Worm (Caenorhabditis elegans): Measurements from ENCODE around the gene C30G7.2.
A peak's percentile ranks its signal among the peaks of the same experiment; 100 is the strongest.

Gene C30G7.2

DNA sequence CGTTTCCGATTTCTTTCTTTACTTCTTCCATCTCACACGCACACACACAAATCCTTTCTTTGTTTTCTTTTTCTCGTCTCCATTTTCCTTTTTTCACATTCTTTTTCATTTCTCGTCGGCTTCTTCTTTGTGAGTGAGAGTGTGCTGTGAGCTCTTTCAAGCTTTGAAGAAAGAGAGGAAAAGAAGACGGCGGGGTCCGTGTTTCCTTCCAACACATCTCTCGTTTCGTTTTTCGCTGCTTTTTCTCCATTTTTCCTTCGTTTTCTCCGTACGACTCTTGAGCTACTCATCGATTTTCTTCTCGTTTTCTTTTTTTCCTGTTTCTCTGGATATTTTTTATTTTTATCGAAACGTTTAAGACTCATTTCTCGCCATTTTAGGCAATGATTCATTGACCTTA, 6.5 kb upstream of the C30G7.2 start:
- peak; percentile 15 for TF ChIP-seq ces-1 (GFP tag; optimal IDR thresholded peaks at IDR 0.05)
- TF ChIP-seq lin-13 (tag; optimal IDR thresholded peaks at IDR 0.05) = no peak

DNA sequence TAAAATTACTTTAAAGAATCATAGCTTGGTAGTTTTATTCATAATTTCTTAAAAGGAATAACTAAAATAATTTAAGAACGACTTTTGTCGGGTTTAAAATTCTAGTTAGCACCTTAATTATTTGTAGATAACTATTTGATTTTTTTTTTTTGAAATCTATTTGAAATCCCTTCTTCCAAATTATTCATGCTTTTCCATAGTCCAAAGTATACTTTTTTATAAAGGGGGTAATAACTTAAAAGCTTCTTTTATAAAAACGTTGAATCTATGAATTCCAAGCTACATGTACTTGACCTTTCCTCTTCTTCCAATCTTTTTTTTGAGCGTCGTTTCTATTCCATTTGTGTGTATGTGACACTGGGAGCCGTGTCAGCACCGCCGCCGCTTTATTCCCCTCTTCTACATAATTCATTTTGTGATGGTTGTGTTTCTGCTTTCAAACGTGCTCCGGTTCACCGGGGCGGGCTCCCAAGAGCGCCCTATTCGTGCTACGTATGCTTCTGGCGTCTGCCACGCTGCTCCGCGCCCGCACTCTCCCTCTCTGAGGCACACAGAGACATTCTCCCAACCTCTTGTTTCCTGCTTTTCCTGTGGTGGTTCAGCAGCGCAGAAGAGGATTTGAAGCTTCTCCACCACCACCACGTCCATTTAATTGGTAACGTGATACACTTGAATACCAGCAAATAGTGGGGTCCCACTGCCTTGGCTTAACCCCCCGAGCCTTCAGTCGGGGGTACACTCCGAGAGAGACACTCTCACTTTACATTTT, 3.1 kb upstream of the C30G7.2 start:
- TF ChIP-seq ztf-11 (tag; optimal IDR thresholded peaks at IDR 0.05) (no peak), nhr-28 (tag; optimal IDR thresholded peaks at IDR 0.05) (no peak), drap-1 (GFP tag; optimal IDR thresholded peaks at IDR 0.05) (no peak), ceh-39 (tag; optimal IDR thresholded peaks at IDR 0.05) (no peak), sem-2 (GFP tag; optimal IDR thresholded peaks at IDR 0.05) (no peak), snpc-4 (tag; optimal IDR thresholded peaks at IDR 0.05) (no peak), ceh-83 (GFP tag; optimal IDR thresholded peaks at IDR 0.05) (no peak), nhr-2 (tag; optimal IDR thresholded peaks at IDR 0.05) (no peak), lin-32 (GFP tag; optimal IDR thresholded peaks at IDR 0.05) (no peak), unc-120 (tag; optimal IDR thresholded peaks at IDR 0.05; ENCODE audit: poor library complexity, severe bottlenecking) (no peak), hlh-1 (tag; optimal IDR thresholded peaks at IDR 0.05) (no peak), nhr-12 (tag; optimal IDR thresholded peaks at IDR 0.05) (no peak), nhr-237 (tag; optimal IDR thresholded peaks at IDR 0.05) (no peak), mep-1 (tag; optimal IDR thresholded peaks at IDR 0.05) (no peak)

DNA sequence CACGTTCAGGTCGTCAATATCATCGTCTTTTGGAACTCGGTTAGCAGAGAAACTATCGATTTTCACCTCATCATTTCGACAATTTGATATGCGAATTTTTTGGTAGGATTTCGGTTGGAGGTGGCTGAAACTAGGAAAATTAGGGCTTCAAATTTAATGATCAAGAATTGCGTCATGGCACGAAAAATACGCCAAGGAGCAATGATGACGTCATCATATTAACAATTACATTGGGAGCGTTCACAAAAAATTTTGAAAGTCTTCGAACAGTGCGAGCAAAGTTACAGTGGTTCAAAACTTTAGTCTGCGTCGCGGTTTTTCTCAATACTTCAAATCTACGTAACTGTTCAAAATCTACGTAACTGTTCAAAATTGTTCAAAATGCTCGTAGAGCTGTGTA, 6.2 kb downstream of the C30G7.2 start:
- TF ChIP-seq zip-8 (tag; optimal IDR thresholded peaks at IDR 0.05) (peak; percentile 96), nhr-237 (tag; optimal IDR thresholded peaks at IDR 0.05) (no peak)

DNA sequence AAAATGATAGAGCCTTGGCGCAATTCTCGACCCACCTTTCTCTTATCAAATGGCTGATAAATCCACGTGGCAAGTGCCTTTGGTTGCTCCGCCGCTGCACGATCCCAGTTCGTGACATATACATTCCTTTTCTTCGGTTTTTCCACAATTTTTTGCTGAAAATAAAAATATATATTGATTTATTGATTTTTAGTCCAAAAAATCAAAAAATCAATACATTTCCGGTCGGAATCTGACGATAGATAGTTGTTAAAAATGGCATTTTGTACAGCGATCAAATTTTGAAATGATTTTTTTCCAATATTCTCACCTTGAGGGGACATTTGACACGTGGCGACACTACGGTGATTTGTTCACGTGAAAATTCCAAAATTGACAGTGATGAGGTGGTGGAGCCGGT, 7.1 kb downstream of the C30G7.2 start:
- TF ChIP-seq nhr-28 (tag; optimal IDR thresholded peaks at IDR 0.05) = no peak
- no peak for TF ChIP-seq elt-1 (tag; optimal IDR thresholded peaks at IDR 0.05; ENCODE audit: borderline replicate concordance, insufficient read depth)
- no peak for TF ChIP-seq bed-3 (GFP tag; optimal IDR thresholded peaks at IDR 0.05)
- TF ChIP-seq lsy-2 (tag; optimal IDR thresholded peaks at IDR 0.05) = no peak
- no peak for TF ChIP-seq elt-3 (tag; optimal IDR thresholded peaks at IDR 0.05)
- no peak for TF ChIP-seq nhr-76 (tag; optimal IDR thresholded peaks at IDR 0.05)
- TF ChIP-seq snpc-4 (tag; optimal IDR thresholded peaks at IDR 0.05) = no peak
- no peak for TF ChIP-seq cnd-1 (tag; optimal IDR thresholded peaks at IDR 0.05)

DNA sequence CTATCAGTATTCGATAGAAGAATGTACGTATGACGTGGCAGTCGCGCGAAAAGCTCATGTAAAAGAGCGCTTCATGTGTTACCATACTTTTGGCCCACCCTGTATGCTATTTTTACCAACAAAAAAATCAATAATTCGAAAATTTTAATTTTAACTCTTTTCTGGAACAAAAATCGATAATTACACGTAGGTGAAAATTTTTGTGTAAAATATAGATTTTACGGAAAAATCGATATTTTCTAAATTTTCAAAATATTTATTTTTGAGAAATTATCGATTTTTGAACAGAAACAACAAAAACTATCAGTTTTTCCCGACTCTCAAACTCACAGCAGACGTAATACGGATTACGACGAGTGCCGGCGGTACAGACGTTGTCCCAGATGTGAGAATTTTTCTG, 8.4 kb downstream of the C30G7.2 start:
- no peak for TF ChIP-seq nhr-12 (tag; optimal IDR thresholded peaks at IDR 0.05)
- TF ChIP-seq ceh-43 (GFP tag; optimal IDR thresholded peaks at IDR 0.05) = no peak
- TF ChIP-seq ztf-11 (tag; optimal IDR thresholded peaks at IDR 0.05) = no peak
- no peak for TF ChIP-seq lin-13 (tag; optimal IDR thresholded peaks at IDR 0.05)
- TF ChIP-seq blmp-1 (tag; optimal IDR thresholded peaks at IDR 0.05) = no peak
- no peak for TF ChIP-seq tbx-8 (GFP tag; optimal IDR thresholded peaks at IDR 0.05)
- TF ChIP-seq mep-1 (tag; optimal IDR thresholded peaks at IDR 0.05) = no peak

DNA sequence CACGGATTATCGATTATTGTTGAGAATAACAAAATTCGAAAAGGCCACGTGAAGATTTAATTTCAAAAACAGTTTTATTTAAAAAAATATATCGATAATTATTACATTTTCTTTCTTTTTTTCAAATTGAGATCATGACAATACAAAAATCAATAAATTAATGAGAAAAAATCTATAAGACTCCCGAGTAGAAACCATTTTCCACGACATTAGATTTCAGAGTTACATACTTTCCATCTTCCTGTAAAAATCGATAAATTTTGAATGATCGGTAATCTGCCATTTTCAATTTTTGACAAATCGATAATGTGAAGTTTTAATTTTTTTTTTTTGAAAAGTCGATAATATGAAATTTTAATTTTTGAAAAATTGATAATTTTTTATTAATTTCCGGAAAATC, 9.0 kb downstream of the C30G7.2 start, which contains the start of gene C30G7.3:
C30G7.3 (minus strand) TSS at position 8 of the 400 bp plus-strand sequence.
- TF ChIP-seq nhr-2 (tag; optimal IDR thresholded peaks at IDR 0.05) (no peak), lsy-2 (tag; optimal IDR thresholded peaks at IDR 0.05) (no peak), ceh-39 (tag; optimal IDR thresholded peaks at IDR 0.05) (no peak), nhr-28 (tag; optimal IDR thresholded peaks at IDR 0.05) (no peak), ces-1 (GFP tag; optimal IDR thresholded peaks at IDR 0.05) (no peak), snpc-4 (tag; optimal IDR thresholded peaks at IDR 0.05) (no peak), blmp-1 (tag; optimal IDR thresholded peaks at IDR 0.05) (no peak), nhr-76 (tag; optimal IDR thresholded peaks at IDR 0.05) (no peak), flh-1 (GFP tag; optimal IDR thresholded peaks at IDR 0.05) (no peak), sptf-1 (tag; optimal IDR thresholded peaks at IDR 0.05) (no peak), ham-2 (GFP tag; optimal IDR thresholded peaks at IDR 0.05) (no peak)
